Fruit fly (Drosophila melanogaster) whole organism, pupa: Measurements from ENCODE around the gene Cep290.

Experiments
- CG10348 ChIP-seq: fragments of 200-800 bp; sonication (Bioruptor generic); IDR thresholded peaks from 2 replicates; pipeline ENCODE4 v1.3.6; 2022; ENCODE audit warnings: missing biosample characterization, missing genetic modification characterization
- CG12605 ChIP-seq: fragments of 200-800 bp; sonication (Bioruptor generic); IDR thresholded peaks from 2 replicates; pipeline ENCODE4 v1.3.6; 2022; ENCODE audit warnings: missing biosample characterization, missing genetic modification characterization
- CG13204 ChIP-seq: fragments of 200-800 bp; sonication (Bioruptor generic); optimal IDR thresholded peaks from 2 replicates; lab custom pipeline; 2018; ENCODE audit warnings: missing biosample characterization, mild to moderate bottlenecking, missing genetic modification characterization, moderate library complexity
- CG14655 ChIP-seq: fragments of 200-800 bp; sonication (Bioruptor generic); optimal IDR thresholded peaks from 3 replicates; lab custom pipeline; 2017; ENCODE audit warnings: mild to moderate bottlenecking, missing biosample characterization, missing genetic modification reagents, missing genetic modification characterization
- CG15710 ChIP-seq: fragments of 200-800 bp; sonication (Bioruptor generic); optimal IDR thresholded peaks from 2 replicates; lab custom pipeline; 2018; ENCODE audit warnings: missing biosample characterization, mild to moderate bottlenecking, missing genetic modification characterization, moderate library complexity
- CG17806 ChIP-seq: fragments of 200-800 bp; sonication (Bioruptor generic); optimal IDR thresholded peaks from 2 replicates; lab custom pipeline; 2018; ENCODE audit warnings: missing biosample characterization, mild to moderate bottlenecking, missing genetic modification characterization, moderate library complexity
- CG32121 ChIP-seq: fragments of 200-800 bp; sonication (Bioruptor generic); IDR thresholded peaks from 2 replicates; pipeline ENCODE4 v1.3.6; 2022; ENCODE audit warnings: missing biosample characterization, missing genetic modification characterization
- CG34367 ChIP-seq: fragments of 200-800 bp; sonication (Bioruptor generic); optimal IDR thresholded peaks from 2 replicates; lab custom pipeline; 2018; ENCODE audit warnings: missing biosample characterization, mild to moderate bottlenecking, missing genetic modification characterization
- CG4496 ChIP-seq: fragments of 200-800 bp; sonication (Bioruptor generic); IDR thresholded peaks from 3 replicates; pipeline ENCODE4 v1.3.6; 2022; ENCODE audit warnings: missing biosample characterization, missing genetic modification characterization
- CG8159 ChIP-seq: fragments of 200-800 bp; sonication (Bioruptor generic); optimal IDR thresholded peaks from 3 replicates; lab custom pipeline; 2018; ENCODE audit warnings: missing biosample characterization, mild to moderate bottlenecking, missing genetic modification characterization, moderate library complexity
- CG8301 ChIP-seq: fragments of 200-800 bp; sonication (Bioruptor generic); optimal IDR thresholded peaks from 2 replicates; lab custom pipeline; 2018; ENCODE audit warnings: missing biosample characterization, mild to moderate bottlenecking, missing genetic modification characterization
- CG9948 ChIP-seq: fragments of 200-800 bp; sonication (Bioruptor generic); optimal IDR thresholded peaks from 2 replicates; lab custom pipeline; 2018; ENCODE audit warnings: missing biosample characterization, mild to moderate bottlenecking, missing genetic modification characterization, moderate library complexity
- D1 ChIP-seq: fragments of 200-800 bp; sonication (Bioruptor generic); optimal IDR thresholded peaks from 2 replicates; lab custom pipeline; 2018; ENCODE audit warnings: missing biosample characterization, mild to moderate bottlenecking, missing genetic modification characterization, moderate library complexity
- EcR ChIP-seq: fragments of 200-800 bp; sonication (Bioruptor generic); optimal IDR thresholded peaks from 3 replicates; lab custom pipeline; 2019; ENCODE audit warnings: missing biosample characterization, missing genetic modification characterization, mild to moderate bottlenecking, moderate library complexity, missing genetic modification reagents
- Ets98B ChIP-seq: fragments of 200-800 bp; sonication (Bioruptor generic); IDR thresholded peaks from 2 replicates; pipeline ENCODE4 v1.3.6; 2022; ENCODE audit warnings: missing biosample characterization, missing genetic modification characterization
- Pif1A ChIP-seq: fragments of 200-800 bp; sonication (Bioruptor generic); optimal IDR thresholded peaks from 3 replicates; lab custom pipeline; 2016; ENCODE audit warnings: missing biosample characterization, missing genetic modification characterization
- Pif1B ChIP-seq: fragments of 200-800 bp; sonication (Bioruptor generic); optimal IDR thresholded peaks from 3 replicates; lab custom pipeline; 2016; ENCODE audit warnings: missing biosample characterization, missing genetic modification characterization
- Snoo ChIP-seq: fragments of 200-800 bp; sonication (Bioruptor generic); optimal IDR thresholded peaks from 3 replicates; lab custom pipeline; 2017; ENCODE audit warnings: missing biosample characterization, mild to moderate bottlenecking, missing genetic modification characterization, inconsistent platforms
- fd96Ca ChIP-seq: fragments of 200-800 bp; sonication (Bioruptor generic); IDR thresholded peaks from 3 replicates; pipeline ENCODE4 v1.3.6; 2022; ENCODE audit warnings: missing biosample characterization, missing genetic modification characterization
- gl ChIP-seq: fragments of 200-800 bp; sonication (Bioruptor generic); optimal IDR thresholded peaks from 2 replicates; lab custom pipeline; 2018; ENCODE audit warnings: missing biosample characterization, mild to moderate bottlenecking, missing genetic modification characterization
- rn ChIP-seq: fragments of 200-800 bp; sonication (Bioruptor generic); IDR thresholded peaks from 2 replicates; pipeline ENCODE4 v1.3.6; 2022; ENCODE audit warnings: missing biosample characterization, missing genetic modification characterization

The Cep290 gene

dm6 chr3L:801860-802462, 41.8 kb upstream of the Cep290 start:
- TF ChIP-seq D1 (tag; lab: Kevin White, UChicago) (no peak), CG8159 (peak; percentile 78), Pif1A (GFP tag; lab: Kevin White, UChicago) (peak; percentile 37), CG4496 (peak; percentile 81), rn (GFP tag; lab: Robert Waterston, UW) (0 out of 2 replicates have a peak, but pooled peaks have one; percentile 60), Pif1B (GFP tag; lab: Kevin White, UChicago) (no peak), CG17806 (peak; percentile 81), CG13204 (peak; percentile 24), CG10348 (GFP tag; lab: Robert Waterston, UW) (no peak), CG8301 (tag; lab: Kevin White, UChicago) (peak; percentile 79), CG32121 (GFP tag; lab: Robert Waterston, UW) (peak; percentile 77), CG12605 (GFP tag; lab: Robert Waterston, UW) (peak; percentile 61; the same call in 1 of the 2 replicates), fd96Ca (peak; percentile 67; the same call in 2 of the 3 replicates), gl (tag; lab: Kevin White, UChicago) (peak; percentile 43), Ets98B (peak; percentile 74), Snoo (peak; percentile 50), CG34367 (tag; lab: Kevin White, UChicago) (peak; percentile 76), EcR (GFP tag; lab: Kevin White, UChicago) (no peak), CG15710 (peak; percentile 73), CG9948 (tag; lab: Kevin White, UChicago) (peak; percentile 77), CG14655 (GFP tag; lab: Kevin White, UChicago) (peak; percentile 78)

- TF ChIP-seq CG17806, result peak; percentile 92
- TF ChIP-seq CG32121 (GFP tag; lab: Robert Waterston, UW), result peak; percentile 94
- peak; percentile 79 for TF ChIP-seq CG8301 (tag; lab: Kevin White, UChicago)
- TF ChIP-seq rn (GFP tag; lab: Robert Waterston, UW), result peak; percentile 94
- TF ChIP-seq Pif1A (GFP tag; lab: Kevin White, UChicago), result peak; percentile 94
- peak; percentile 94 for TF ChIP-seq CG34367 (tag; lab: Kevin White, UChicago)
- TF ChIP-seq CG8159, result peak; percentile 90
- peak; percentile 84 for TF ChIP-seq CG10348 (GFP tag; lab: Robert Waterston, UW)
- peak; percentile 88 for TF ChIP-seq CG9948 (tag; lab: Kevin White, UChicago)
- TF ChIP-seq CG14655 (GFP tag; lab: Kevin White, UChicago), result peak; percentile 84
- TF ChIP-seq CG4496, result peak; percentile 97
- TF ChIP-seq CG15710, result peak; percentile 96
- TF ChIP-seq D1 (tag; lab: Kevin White, UChicago), result peak; percentile 24
- peak; percentile 92 for TF ChIP-seq CG13204
- TF ChIP-seq Ets98B, result peak; percentile 96
- peak; percentile 96 for TF ChIP-seq Pif1B (GFP tag; lab: Kevin White, UChicago)
- peak; percentile 98 for TF ChIP-seq Snoo
- peak; percentile 34 for TF ChIP-seq EcR (GFP tag; lab: Kevin White, UChicago)
- peak; percentile 89 for TF ChIP-seq gl (tag; lab: Kevin White, UChicago)
- peak; percentile 98 for TF ChIP-seq fd96Ca
- TF ChIP-seq CG12605 (GFP tag; lab: Robert Waterston, UW), result peak; percentile 94
Observed at dm6 chr3L:802700-803273, 40.9 kb upstream of the Cep290 start.

dm6 chr3L:803951-804350, 39.8 kb upstream of the Cep290 start, which contains the start of gene CG13898:
Gene CG13898 (minus strand): TSS chr3L:804051.
- TF ChIP-seq Snoo, result no peak
- TF ChIP-seq CG15710, result no peak
- TF ChIP-seq CG32121 (GFP tag; lab: Robert Waterston, UW), result no peak
- TF ChIP-seq CG14655 (GFP tag; lab: Kevin White, UChicago), result no peak
- TF ChIP-seq CG4496, result no peak
- no peak for TF ChIP-seq D1 (tag; lab: Kevin White, UChicago)
- TF ChIP-seq CG8301 (tag; lab: Kevin White, UChicago), result no peak
- TF ChIP-seq CG9948 (tag; lab: Kevin White, UChicago), result no peak
- TF ChIP-seq Pif1A (GFP tag; lab: Kevin White, UChicago), result no peak
- no peak for TF ChIP-seq CG10348 (GFP tag; lab: Robert Waterston, UW)
- no peak for TF ChIP-seq gl (tag; lab: Kevin White, UChicago)
- TF ChIP-seq CG17806, result no peak
- no peak for TF ChIP-seq CG34367 (tag; lab: Kevin White, UChicago)
- TF ChIP-seq EcR (GFP tag; lab: Kevin White, UChicago), result no peak
- no peak for TF ChIP-seq Ets98B
- no peak for TF ChIP-seq rn (GFP tag; lab: Robert Waterston, UW)
- TF ChIP-seq CG13204, result no peak
- no peak for TF ChIP-seq Pif1B (GFP tag; lab: Kevin White, UChicago)

DNA sequence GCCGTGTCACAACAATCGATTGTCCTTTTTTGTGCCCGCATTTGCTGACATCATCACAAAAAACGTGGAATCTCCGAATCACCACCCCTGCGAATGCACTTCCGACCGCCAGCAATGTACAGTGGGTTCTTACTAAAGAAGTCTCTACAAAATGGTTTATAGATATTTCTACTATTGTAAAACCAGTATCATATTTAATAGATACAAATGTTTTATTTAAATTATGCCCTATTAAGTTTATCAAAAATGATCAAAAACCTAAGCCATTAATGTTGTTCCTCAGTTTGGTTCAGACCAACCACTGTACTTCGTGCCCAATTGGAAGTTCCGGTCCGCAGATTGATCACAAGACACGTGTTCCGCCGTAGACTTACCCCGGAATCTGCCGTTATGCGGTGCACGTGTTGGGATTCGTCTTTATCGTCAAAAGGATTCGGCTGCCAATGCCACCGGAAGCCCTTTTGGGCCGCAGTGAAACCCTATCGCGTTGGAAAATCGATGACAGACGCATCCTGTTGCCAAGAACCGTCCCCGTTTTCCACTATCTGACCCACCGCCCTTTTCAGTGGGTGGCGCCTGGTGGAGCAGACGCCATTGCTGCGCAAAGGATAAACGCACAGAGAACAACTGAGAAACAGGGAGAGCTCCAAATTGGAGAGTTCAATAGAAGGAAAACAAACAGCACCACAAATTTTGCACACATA, 39.0 kb upstream of the Cep290 start:
- TF ChIP-seq CG34367 (tag; lab: Kevin White, UChicago) (peak; percentile 3), fd96Ca (no peak), CG4496 (peak; percentile 24; the same call in 2 of the 3 replicates), CG32121 (GFP tag; lab: Robert Waterston, UW) (no peak), CG14655 (GFP tag; lab: Kevin White, UChicago) (peak; percentile 29), Ets98B (no peak), gl (tag; lab: Kevin White, UChicago) (no peak), rn (GFP tag; lab: Robert Waterston, UW) (no peak), EcR (GFP tag; lab: Kevin White, UChicago) (no peak), CG9948 (tag; lab: Kevin White, UChicago) (peak; percentile 36), CG8301 (tag; lab: Kevin White, UChicago) (peak; percentile 4), CG10348 (GFP tag; lab: Robert Waterston, UW) (no peak), CG13204 (no peak), Pif1A (GFP tag; lab: Kevin White, UChicago) (peak; percentile 42), CG8159 (peak; percentile 61), CG17806 (peak; percentile 44), Snoo (no peak), Pif1B (GFP tag; lab: Kevin White, UChicago) (no peak), CG15710 (peak; percentile 34)
